Worm (Caenorhabditis elegans) whole organism, L1 larva: ENCODE measurements around the gene C04E6.5.

Experiments
- ama-1 ChIP-seq: fragments of 150-350 bp; optimal IDR thresholded peaks from 2 replicates; lab custom pipeline; 2014
- sox-4 ChIP-seq: sonication (generic microtip); optimal IDR thresholded peaks from 2 replicates; lab custom pipeline; 2016; ENCODE audit warnings: missing genetic modification characterization, missing compliant biosample characterization
- sptf-1 ChIP-seq: fragments of 150-350 bp; optimal IDR thresholded peaks from 2 replicates; lab custom pipeline; 2014; ENCODE audit warnings: missing biosample characterization, missing genetic modification characterization

ce11 chrV:5949674-5950149 lies 47.8 kb downstream of the C04E6.5 start:
- TF ChIP-seq sox-4 (tag; lab: Kevin White, UChicago) (no peak), ama-1 (lab: Kevin White, UChicago) (no peak), sptf-1 (no peak)
